Fruit fly (Drosophila melanogaster): Measurements from ENCODE around the gene CG34382.

CG34382 gene

DNA sequence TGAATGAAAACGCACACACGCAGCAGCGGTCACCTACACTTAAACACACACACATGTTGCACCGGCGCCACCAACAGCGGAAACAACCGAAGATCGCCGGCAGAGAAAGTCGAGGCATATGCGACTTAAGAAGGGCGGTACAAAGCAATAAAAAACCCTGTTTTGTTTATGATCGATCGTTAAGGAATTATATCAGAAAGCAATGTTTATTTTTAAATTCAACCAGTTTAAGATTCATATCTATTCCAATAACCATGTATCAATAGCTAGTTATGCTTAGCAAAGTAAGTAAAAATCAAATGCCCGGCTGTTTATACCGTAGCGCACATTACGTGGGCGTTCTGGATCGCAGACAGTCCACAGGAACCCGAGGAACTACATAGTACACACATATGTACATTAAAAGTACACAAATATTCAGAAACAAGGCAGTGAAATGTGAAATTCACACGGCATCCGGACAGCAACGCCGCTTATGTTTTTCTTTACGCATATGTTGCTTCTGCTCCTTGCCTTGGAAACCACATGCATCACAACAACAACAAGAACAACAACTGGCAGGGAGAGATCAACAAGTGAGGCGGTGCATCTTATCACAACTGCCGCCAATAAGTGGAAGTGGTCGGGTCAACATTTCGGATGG lies 22.9 kb upstream of the CG34382 start (continued):
- TF ChIP-seq CG11723 (GFP tag; optimal IDR thresholded peaks at IDR 0.05) (peak; percentile 94), danr (GFP tag; IDR thresholded peaks at IDR 0.05) (peak; percentile 94), CG30431 (GFP tag; optimal IDR thresholded peaks at IDR 0.05) (peak; percentile 97), jing (GFP tag; optimal IDR thresholded peaks at IDR 0.05) (peak; percentile 94), CG2889 (GFP tag; IDR thresholded peaks at IDR 0.05) (peak; percentile 91), CG4617 (GFP tag; optimal IDR thresholded peaks at IDR 0.05; ENCODE audit: borderline replicate concordance) (peak; percentile 79), mam (GFP tag; optimal IDR thresholded peaks at IDR 0.05) (peak; percentile 94), CG8290 (GFP tag; optimal IDR thresholded peaks at IDR 0.05) (peak; percentile 96), CG8290 (tag; optimal IDR thresholded peaks at IDR 0.05) (peak; percentile 90 to 97), CG15514 (GFP tag; optimal IDR thresholded peaks at IDR 0.05) (peak; percentile 73), CG11085 (GFP tag; IDR thresholded peaks at IDR 0.05) (peak; percentile 90), unc-4 (GFP tag; IDR thresholded peaks at IDR 0.05; ENCODE audit: partially characterized antibody) (no peak), CG6854 (GFP tag; optimal IDR thresholded peaks at IDR 0.05) (peak; percentile 85), CG32767 (GFP tag; IDR thresholded peaks at IDR 0.05) (peak; percentile 97), CG11504 (tag; optimal IDR thresholded peaks at IDR 0.05) (peak; percentile 97), CG7372 (GFP tag; IDR thresholded peaks at IDR 0.05) (peak; percentile 94), phol (tag; optimal IDR thresholded peaks at IDR 0.05) (peak; percentile 99), stwl (tag; optimal IDR thresholded peaks at IDR 0.05) (peak; percentile 66), ase (GFP tag; IDR thresholded peaks at IDR 0.05) (peak; percentile 97), mld (GFP tag; IDR thresholded peaks at IDR 0.05; ENCODE audit: partially characterized antibody) (no peak), ken (GFP tag; IDR thresholded peaks at IDR 0.05) (peak; percentile 97), CG12942 (GFP tag; optimal IDR thresholded peaks at IDR 0.05) (peak; percentile 95), NfI (GFP tag; optimal IDR thresholded peaks at IDR 0.05) (peak; percentile 89), peb (GFP tag; IDR thresholded peaks at IDR 0.05) (peak; percentile 97), Dip2 (GFP tag; IDR thresholded peaks at IDR 0.05) (peak; percentile 65), toy (GFP tag; IDR thresholded peaks at IDR 0.05) (peak; percentile 84), CG42726 (GFP tag; IDR thresholded peaks at IDR 0.05; ENCODE audit: partially characterized antibody) (no peak), ash1 (GFP tag; optimal IDR thresholded peaks at IDR 0.05) (peak; percentile 73), CG12299 (tag; optimal IDR thresholded peaks at IDR 0.05) (peak; percentile 94), fu2 (GFP tag; optimal IDR thresholded peaks at IDR 0.05) (peak; percentile 90), dmrt11E (tag; optimal IDR thresholded peaks at IDR 0.05) (peak; percentile 99), Ptx1 (GFP tag; IDR thresholded peaks at IDR 0.05) (peak; percentile 97), unpg (GFP tag; optimal IDR thresholded peaks at IDR 0.05) (peak; percentile 97), CG8765 (GFP tag; IDR thresholded peaks at IDR 0.05) (peak; percentile 98), esg (GFP tag; conservative IDR thresholded peaks at IDR 0.05) (peak; percentile 96), tna (GFP tag; IDR thresholded peaks at IDR 0.05; ENCODE audit: partially characterized antibody) (no peak), dmrt99B (tag; optimal IDR thresholded peaks at IDR 0.05) (peak; percentile 98), CG17359 (tag; optimal IDR thresholded peaks at IDR 0.05) (peak; percentile 99), Ravus (GFP tag; IDR thresholded peaks at IDR 0.05) (peak; percentile 81), gcm (GFP tag; optimal IDR thresholded peaks at IDR 0.05) (peak; percentile 97), sisA (GFP tag; IDR thresholded peaks at IDR 0.05) (peak; percentile 96), CG34224 (GFP tag; IDR thresholded peaks at IDR 0.05; ENCODE audit: partially characterized antibody) (no peak), cwo (GFP tag; optimal IDR thresholded peaks at IDR 0.05) (peak; percentile 90), nau (GFP tag; optimal IDR thresholded peaks at IDR 0.05) (peak; percentile 97), Hr51 (GFP tag; optimal IDR thresholded peaks at IDR 0.05) (peak; percentile 93 to 95), Med (GFP tag) (peak; percentile 99), dimm (GFP tag; IDR thresholded peaks at IDR 0.05) (peak; percentile 93), CG6272 (GFP tag; IDR thresholded peaks at IDR 0.05) (peak; percentile 96), CG3726 (GFP tag; IDR thresholded peaks at IDR 0.05) (peak; percentile 97)
